Worm (Caenorhabditis elegans) whole organism, young adult: ENCODE results near the gene gei-14.

Source experiments
- B0035.1 ChIP-seq: sonication (generic microtip); optimal IDR thresholded peaks from 2 replicates; lab custom pipeline; 2016; ENCODE audit warnings: missing genetic modification characterization, mild to moderate bottlenecking, missing compliant biosample characterization, missing genotype, missing genetic modification reagents
- D2030.7 ChIP-seq: fragments of 200-800 bp; sonication (Bioruptor generic); IDR thresholded peaks from 2 replicates; pipeline ENCODE4 v1.3.6; 2022; ENCODE audit warnings: missing genetic modification reagents, missing genetic modification characterization, missing compliant biosample characterization
- F10E7.11 ChIP-seq: sonication (generic microtip); optimal IDR thresholded peaks from 2 replicates; lab custom pipeline; 2017; ENCODE audit warnings: mild to moderate bottlenecking, missing genetic modification characterization, moderate library complexity, missing compliant biosample characterization
- F33H1.4 ChIP-seq: fragments of 200-800 bp; sonication (Bioruptor generic); IDR thresholded peaks from 2 replicates; pipeline ENCODE4 v1.3.6; 2022; ENCODE audit warnings: missing genetic modification reagents, missing genetic modification characterization, missing compliant biosample characterization
- F39B2.1 ChIP-seq: fragments of 200-800 bp; sonication (Bioruptor generic); IDR thresholded peaks from 2 replicates; pipeline ENCODE4 v1.3.6; 2022; ENCODE audit warnings: missing genetic modification reagents, missing genetic modification characterization, missing compliant biosample characterization
- F57A8.1 ChIP-seq: fragments of 200-800 bp; sonication (Bioruptor generic); optimal IDR thresholded peaks from 2 replicates; lab custom pipeline; 2018; ENCODE audit warnings: mild to moderate bottlenecking, missing genetic modification characterization, moderate library complexity, missing compliant biosample characterization
- T07F8.4 ChIP-seq: sonication (generic microtip); optimal IDR thresholded peaks from 2 replicates; lab custom pipeline; 2016; ENCODE audit warnings: mild to moderate bottlenecking, missing genetic modification characterization, moderate library complexity, missing compliant biosample characterization
- Y53F4B.3 ChIP-seq: fragments of 200-800 bp; sonication (Bioruptor generic); IDR thresholded peaks from 2 replicates; pipeline ENCODE4 v1.3.6; 2022; ENCODE audit warnings: missing genetic modification reagents, missing genetic modification characterization, missing compliant biosample characterization
- Y56A3A.18 ChIP-seq: fragments of 200-800 bp; sonication (Bioruptor generic); IDR thresholded peaks from 2 replicates; pipeline ENCODE4 v1.3.6; 2022; ENCODE audit warnings: missing genetic modification reagents, missing genetic modification characterization, missing compliant biosample characterization
- Y79H2A.3 ChIP-seq: fragments of 200-800 bp; sonication (Bioruptor generic); conservative IDR thresholded peaks from 2 replicates; pipeline ENCODE4 v1.3.6; 2022; ENCODE audit warnings: missing genetic modification reagents, missing genetic modification characterization, missing compliant biosample characterization
- atf-7 ChIP-seq: sonication (generic microtip); optimal IDR thresholded peaks from 2 replicates; lab custom pipeline; 2017; ENCODE audit warnings: mild to moderate bottlenecking, missing genetic modification characterization, missing compliant biosample characterization
- athp-1 ChIP-seq: sonication (generic microtip); optimal IDR thresholded peaks from 2 replicates; lab custom pipeline; 2017; ENCODE audit warnings: mild to moderate bottlenecking, missing genetic modification characterization, missing compliant biosample characterization
- attf-3 ChIP-seq: fragments of 200-800 bp; sonication (Bioruptor generic); conservative IDR thresholded peaks from 2 replicates; pipeline ENCODE4 v1.3.6; 2022; ENCODE audit warnings: missing genetic modification reagents, missing genetic modification characterization, missing compliant biosample characterization
- attf-6 ChIP-seq: fragments of 200-800 bp; sonication (Bioruptor generic); IDR thresholded peaks from 2 replicates; pipeline ENCODE4 v1.3.6; 2022; ENCODE audit warnings: missing genetic modification reagents, missing genetic modification characterization, missing compliant biosample characterization
- bed-2 ChIP-seq: fragments of 200-800 bp; sonication (Bioruptor generic); IDR thresholded peaks from 2 replicates; pipeline ENCODE4 v1.3.6; 2022; ENCODE audit warnings: missing genetic modification reagents, missing genetic modification characterization, missing compliant biosample characterization
- cebp-2 ChIP-seq: fragments of 200-800 bp; sonication (Bioruptor generic); IDR thresholded peaks from 2 replicates; pipeline ENCODE4 v1.3.6; 2022; ENCODE audit warnings: missing genetic modification characterization, missing compliant biosample characterization
- ceh-100 ChIP-seq: fragments of 200-800 bp; sonication (Bioruptor generic); IDR thresholded peaks from 2 replicates; pipeline ENCODE4 v1.3.6; 2022; ENCODE audit warnings: missing genetic modification reagents, missing genetic modification characterization, missing compliant biosample characterization
- ceh-58 ChIP-seq: fragments of 200-800 bp; sonication (Bioruptor generic); IDR thresholded peaks from 2 replicates; pipeline ENCODE4 v1.3.6; 2022; ENCODE audit warnings: missing genetic modification characterization, missing compliant biosample characterization
- ceh-79 ChIP-seq: sonication (generic microtip); optimal IDR thresholded peaks from 2 replicates; lab custom pipeline; 2017; ENCODE audit warnings: mild to moderate bottlenecking, missing genetic modification characterization, missing compliant biosample characterization
- die-1 ChIP-seq: sonication (generic microtip); optimal IDR thresholded peaks from 2 replicates; lab custom pipeline; 2016; ENCODE audit warnings: missing genotype, mild to moderate bottlenecking, missing genetic modification characterization, missing compliant biosample characterization
- dpff-1 ChIP-seq: sonication (generic microtip); optimal IDR thresholded peaks from 2 replicates; lab custom pipeline; 2017; ENCODE audit warnings: mild to moderate bottlenecking, missing genetic modification characterization, missing compliant biosample characterization
- dpl-1 ChIP-seq: fragments of 150-350 bp; optimal IDR thresholded peaks from 2 replicates; lab custom pipeline; 2014; ENCODE audit warnings: missing biosample characterization, missing genetic modification reagents, missing genetic modification characterization
- egl-44 ChIP-seq: fragments of 200-800 bp; sonication (Bioruptor generic); IDR thresholded peaks from 2 replicates; pipeline ENCODE4 v1.3.6; 2022; ENCODE audit warnings: missing genetic modification reagents, missing genetic modification characterization, missing compliant biosample characterization
- hlh-26 ChIP-seq: fragments of 200-800 bp; sonication (Bioruptor generic); conservative IDR thresholded peaks from 2 replicates; pipeline ENCODE4 v1.3.6; 2022; ENCODE audit warnings: missing genetic modification reagents, missing genetic modification characterization, missing compliant biosample characterization
- hmg-1.2 ChIP-seq: fragments of 200-800 bp; sonication (Bioruptor generic); IDR thresholded peaks from 2 replicates; pipeline ENCODE4 v1.3.6; 2022; ENCODE audit warnings: missing genetic modification reagents, missing genetic modification characterization, missing compliant biosample characterization
- hrde-1 ChIP-seq: sonication (generic microtip); optimal IDR thresholded peaks from 2 replicates; lab custom pipeline; 2016; ENCODE audit warnings: missing genetic modification characterization, mild to moderate bottlenecking, missing compliant biosample characterization, moderate library complexity, missing genotype, missing genetic modification reagents, borderline replicate concordance
- lag-1 ChIP-seq: fragments of 200-800 bp; sonication (Bioruptor generic); IDR thresholded peaks from 2 replicates; pipeline ENCODE4 v1.3.6; 2022; ENCODE audit warnings: missing genetic modification reagents, missing genetic modification characterization, missing compliant biosample characterization
- let-607 ChIP-seq, 2 experiments: fragments of 200-800 bp in 1 of 2; sonication (Bioruptor generic) in 1 of 2; sonication (generic microtip) in 1 of 2; optimal IDR thresholded peaks; 2 replicates each; lab custom pipeline; 2016 to 2018; ENCODE audit warnings: mild to moderate bottlenecking in 2 of 2, missing compliant biosample characterization in 2 of 2, missing genetic modification characterization in 2 of 2, moderate library complexity in 2 of 2, missing genotype in 1 of 2
- lin-26 ChIP-seq: fragments of 200-800 bp; sonication (Bioruptor generic); IDR thresholded peaks from 2 replicates; pipeline ENCODE4 v1.3.6; 2022; ENCODE audit warnings: missing genetic modification reagents, missing genetic modification characterization, missing compliant biosample characterization
- lin-54 ChIP-seq: fragments of 200-800 bp; sonication (Bioruptor generic); optimal IDR thresholded peaks from 2 replicates; lab custom pipeline; 2018; ENCODE audit warnings: mild to moderate bottlenecking, missing genetic modification characterization, missing compliant biosample characterization
- lir-1 ChIP-seq: fragments of 200-800 bp; sonication (Bioruptor generic); conservative IDR thresholded peaks from 2 replicates; pipeline ENCODE4 v1.3.6; 2022; ENCODE audit warnings: missing genetic modification reagents, missing genetic modification characterization, missing compliant biosample characterization
- lsl-1 ChIP-seq: fragments of 200-800 bp; sonication (Bioruptor generic); optimal IDR thresholded peaks from 2 replicates; lab custom pipeline; 2018; ENCODE audit warnings: mild to moderate bottlenecking, missing genetic modification characterization, moderate library complexity, missing compliant biosample characterization
- madf-10 ChIP-seq: sonication (generic microtip); optimal IDR thresholded peaks from 2 replicates; lab custom pipeline; 2016; ENCODE audit warnings: mild to moderate bottlenecking, missing genetic modification characterization, missing compliant biosample characterization
- madf-3 ChIP-seq: fragments of 200-800 bp; sonication (Bioruptor generic); IDR thresholded peaks from 2 replicates; pipeline ENCODE4 v1.3.6; 2022; ENCODE audit warnings: missing genetic modification reagents, missing genetic modification characterization, missing compliant biosample characterization
- mcd-1 ChIP-seq: fragments of 200-800 bp; sonication (Bioruptor generic); IDR thresholded peaks from 2 replicates; pipeline ENCODE4 v1.3.6; 2022; ENCODE audit warnings: missing genetic modification reagents, missing genetic modification characterization, missing compliant biosample characterization
- mel-28 ChIP-seq: sonication (generic microtip); optimal IDR thresholded peaks from 2 replicates; lab custom pipeline; 2016; ENCODE audit warnings: borderline replicate concordance, mild to moderate bottlenecking, missing genetic modification characterization, missing compliant biosample characterization
- mxl-1 ChIP-seq: sonication (generic microtip); optimal IDR thresholded peaks from 2 replicates; lab custom pipeline; 2016; ENCODE audit warnings: missing genetic modification characterization, missing compliant biosample characterization
- nfya-1 ChIP-seq: sonication (generic microtip); optimal IDR thresholded peaks from 2 replicates; lab custom pipeline; 2017; ENCODE audit warnings: antibody characterized with exemption, missing compliant biosample characterization, missing genetic modification characterization, borderline replicate concordance; ENCODE audit not compliant: insufficient read depth
- nfya-2 ChIP-seq: fragments of 200-800 bp; sonication (Bioruptor generic); IDR thresholded peaks from 2 replicates; pipeline ENCODE4 v1.3.6; 2022; ENCODE audit warnings: missing genetic modification reagents, missing genetic modification characterization, missing compliant biosample characterization
- nhr-120 ChIP-seq: fragments of 200-800 bp; sonication (Bioruptor generic); IDR thresholded peaks from 2 replicates; pipeline ENCODE4 v1.3.6; 2022; ENCODE audit warnings: missing genetic modification characterization, missing compliant biosample characterization
- sea-2 ChIP-seq: fragments of 200-800 bp; sonication (Bioruptor generic); IDR thresholded peaks from 2 replicates; pipeline ENCODE4 v1.3.6; 2022; ENCODE audit warnings: missing genetic modification characterization, missing compliant biosample characterization
- snpc-4 ChIP-seq, 5 experiments: fragments of 150-350 bp in 1 of 5; sonication (generic microtip) in 4 of 5; optimal IDR thresholded peaks; 2 replicates each; lab custom pipeline; 2014 to 2018; ENCODE audit warnings: missing genetic modification characterization in 5 of 5, missing biosample characterization in 3 of 5, antibody characterized with exemption in 2 of 5, mild to moderate bottlenecking in 2 of 5, missing compliant biosample characterization in 2 of 5, missing genotype in 2 of 5, moderate library complexity in 2 of 5, missing genetic modification reagents in 1 of 5
- tlf-1 ChIP-seq: fragments of 200-800 bp; sonication (Bioruptor generic); optimal IDR thresholded peaks from 2 replicates; lab custom pipeline; 2018; ENCODE audit warnings: mild to moderate bottlenecking, missing genetic modification characterization, missing compliant biosample characterization
- ztf-18 ChIP-seq: sonication (generic microtip); optimal IDR thresholded peaks from 2 replicates; lab custom pipeline; 2016; ENCODE audit warnings: missing genotype, mild to moderate bottlenecking, missing genetic modification characterization, missing compliant biosample characterization
- ztf-22 ChIP-seq: fragments of 200-800 bp; sonication (Bioruptor generic); optimal IDR thresholded peaks from 2 replicates; lab custom pipeline; 2018; ENCODE audit warnings: mild to moderate bottlenecking, missing genetic modification characterization, moderate library complexity, missing compliant biosample characterization
- ztf-26 ChIP-seq: sonication (generic microtip); optimal IDR thresholded peaks from 2 replicates; lab custom pipeline; 2017; ENCODE audit warnings: missing genetic modification characterization, missing compliant biosample characterization
- ztf-28 ChIP-seq: fragments of 200-800 bp; sonication (Bioruptor generic); IDR thresholded peaks from 2 replicates; pipeline ENCODE4 v1.3.6; 2022; ENCODE audit warnings: missing genetic modification reagents, missing genetic modification characterization, missing compliant biosample characterization
- ztf-6 ChIP-seq: fragments of 200-800 bp; sonication (Bioruptor generic); IDR thresholded peaks from 2 replicates; pipeline ENCODE4 v1.3.6; 2022; ENCODE audit warnings: missing genetic modification reagents, missing genetic modification characterization, missing compliant biosample characterization

Gene gei-14

ce11 chrII:8276057-8276456 lies at the start of gene gei-14, which contains the start of gene slc-25A32 (continued):
- TF ChIP-seq madf-3 (GFP tag; lab: Robert Waterston, UW) (peak; percentile 73; the same call in 1 of the 2 replicates), attf-3 (no peak), hlh-26 (GFP tag; lab: Robert Waterston, UW) (no peak), ceh-58 (GFP tag; lab: Robert Waterston, UW) (no peak), dpff-1 (tag; lab: Kevin White, UChicago) (no peak), hrde-1 (no peak), Y53F4B.3 (GFP tag; lab: Robert Waterston, UW) (no peak), die-1 (tag; lab: Kevin White, UChicago) (no peak), nhr-120 (no peak), bed-2 (GFP tag; lab: Robert Waterston, UW) (no peak), F39B2.1 (GFP tag; lab: Robert Waterston, UW) (no peak), tlf-1 (peak; percentile 50), B0035.1 (no peak), ztf-22 (no peak), lin-26 (GFP tag; lab: Robert Waterston, UW) (no peak), snpc-4 (GFP tag; optimal IDR thresholded peaks at IDR 0.05; lab: Kevin White, UChicago) (no peak), snpc-4 (tag; optimal IDR thresholded peaks at IDR 0.05; lab: Kevin White, UChicago) (peak in 3 of 4 experiments; percentile 22 to 47 (median 29)), lir-1 (no peak), hmg-1.2 (GFP tag; lab: Robert Waterston, UW) (peak; percentile 36), mxl-1 (tag; lab: Kevin White, UChicago) (no peak), attf-6 (GFP tag; lab: Robert Waterston, UW) (no peak), T07F8.4 (no peak), egl-44 (GFP tag; lab: Robert Waterston, UW) (no peak), ztf-26 (tag; lab: Kevin White, UChicago) (no peak), Y56A3A.18 (GFP tag; lab: Robert Waterston, UW) (no peak), mcd-1 (peak; percentile 52; the same call in 1 of the 2 replicates), ztf-6 (GFP tag; lab: Robert Waterston, UW) (no peak), sea-2 (GFP tag; lab: Robert Waterston, UW) (no peak), Y79H2A.3 (GFP tag; lab: Robert Waterston, UW) (no peak), cebp-2 (GFP tag; lab: Robert Waterston, UW) (no peak), lin-54 (peak; percentile 97), lsl-1 (GFP tag; lab: Kevin White, UChicago) (peak; percentile 94), ceh-79 (no peak), nfya-1 (no peak), D2030.7 (GFP tag; lab: Robert Waterston, UW) (peak; percentile 58), F33H1.4 (GFP tag; lab: Robert Waterston, UW) (peak; percentile 92), nfya-2 (GFP tag; lab: Robert Waterston, UW) (no peak), madf-10 (tag; lab: Kevin White, UChicago) (no peak), dpl-1 (GFP tag; lab: Kevin White, UChicago) (peak; percentile 83), lag-1 (GFP tag; lab: Robert Waterston, UW) (no peak), atf-7 (tag; lab: Kevin White, UChicago) (no peak), ztf-18 (tag; lab: Kevin White, UChicago) (no peak), ceh-100 (GFP tag; lab: Robert Waterston, UW) (0 out of 2 replicates have a peak, but pooled peaks have one; percentile 31), ztf-28 (no peak), F57A8.1 (GFP tag; lab: Kevin White, UChicago) (no peak), F10E7.11 (tag; lab: Kevin White, UChicago) (no peak), let-607 (tag; optimal IDR thresholded peaks at IDR 0.05; lab: Kevin White, UChicago) (no peak), athp-1 (tag; lab: Kevin White, UChicago) (peak; percentile 43), mel-28 (tag; lab: Kevin White, UChicago) (no peak)
